Worm (Caenorhabditis elegans) whole organism, young adult: ENCODE measurements around the gene nhr-35.

ENCODE experiments used
- F22D6.2 ChIP-seq: sonication (generic microtip); optimal IDR thresholded peaks from 2 replicates; lab custom pipeline; 2016; ENCODE audit warnings: mild to moderate bottlenecking, missing genetic modification characterization, missing compliant biosample characterization
- F52B5.7 ChIP-seq: sonication (generic microtip); optimal IDR thresholded peaks from 2 replicates; lab custom pipeline; 2016; ENCODE audit warnings: mild to moderate bottlenecking, missing genetic modification characterization, missing compliant biosample characterization
- F57A8.1 ChIP-seq: fragments of 200-800 bp; sonication (Bioruptor generic); optimal IDR thresholded peaks from 2 replicates; lab custom pipeline; 2018; ENCODE audit warnings: mild to moderate bottlenecking, missing genetic modification characterization, moderate library complexity, missing compliant biosample characterization
- Y53F4B.3 ChIP-seq: fragments of 200-800 bp; sonication (Bioruptor generic); IDR thresholded peaks from 2 replicates; pipeline ENCODE4 v1.3.6; 2022; ENCODE audit warnings: missing genetic modification reagents, missing genetic modification characterization, missing compliant biosample characterization
- Y53G8AR.9 ChIP-seq: fragments of 200-800 bp; sonication (Bioruptor generic); conservative IDR thresholded peaks from 2 replicates; pipeline ENCODE4 v1.3.6; 2022; ENCODE audit warnings: missing genetic modification reagents, missing genetic modification characterization, missing compliant biosample characterization
- Y79H2A.3 ChIP-seq: fragments of 200-800 bp; sonication (Bioruptor generic); conservative IDR thresholded peaks from 2 replicates; pipeline ENCODE4 v1.3.6; 2022; ENCODE audit warnings: missing genetic modification reagents, missing genetic modification characterization, missing compliant biosample characterization
- akir-1 ChIP-seq: fragments of 200-800 bp; sonication (Bioruptor generic); optimal IDR thresholded peaks from 2 replicates; lab custom pipeline; 2018; ENCODE audit warnings: mild to moderate bottlenecking, missing genetic modification characterization, moderate library complexity, missing compliant biosample characterization
- ama-1 ChIP-seq, 3 experiments: fragments of 150-350 bp in 1 of 3; sonication (generic microtip) in 2 of 3; optimal IDR thresholded peaks; 2 replicates each; lab custom pipeline; 2014 to 2018; ENCODE audit warnings: missing biosample characterization in 2 of 3, missing genetic modification characterization in 2 of 3, missing genetic modification reagents in 2 of 3
- atf-7 ChIP-seq: sonication (generic microtip); optimal IDR thresholded peaks from 2 replicates; lab custom pipeline; 2017; ENCODE audit warnings: mild to moderate bottlenecking, missing genetic modification characterization, missing compliant biosample characterization
- attf-3 ChIP-seq: fragments of 200-800 bp; sonication (Bioruptor generic); conservative IDR thresholded peaks from 2 replicates; pipeline ENCODE4 v1.3.6; 2022; ENCODE audit warnings: missing genetic modification reagents, missing genetic modification characterization, missing compliant biosample characterization
- attf-5 ChIP-seq: fragments of 200-800 bp; sonication (Bioruptor generic); optimal IDR thresholded peaks from 2 replicates; lab custom pipeline; 2018; ENCODE audit warnings: mild to moderate bottlenecking, missing genetic modification characterization, missing compliant biosample characterization
- attf-6 ChIP-seq: fragments of 200-800 bp; sonication (Bioruptor generic); IDR thresholded peaks from 2 replicates; pipeline ENCODE4 v1.3.6; 2022; ENCODE audit warnings: missing genetic modification reagents, missing genetic modification characterization, missing compliant biosample characterization
- cebp-1 ChIP-seq, 2 experiments: fragments of 200-800 bp in 1 of 2; sonication (Bioruptor generic) in 1 of 2; sonication (generic microtip) in 1 of 2; IDR thresholded peaks in 1 of 2; optimal IDR thresholded peaks in 1 of 2; 2 replicates each; pipeline versions ENCODE4 v1.3.6 to Lab custom; 2017 to 2022; ENCODE audit warnings: missing compliant biosample characterization in 2 of 2, missing genetic modification characterization in 2 of 2, mild to moderate bottlenecking in 1 of 2, missing genetic modification reagents in 1 of 2, moderate library complexity in 1 of 2
- ceh-40 ChIP-seq: fragments of 200-800 bp; sonication (Bioruptor generic); IDR thresholded peaks from 2 replicates; pipeline ENCODE4 v1.3.6; 2022; ENCODE audit warnings: missing genetic modification characterization, missing compliant biosample characterization
- ceh-58 ChIP-seq: fragments of 200-800 bp; sonication (Bioruptor generic); IDR thresholded peaks from 2 replicates; pipeline ENCODE4 v1.3.6; 2022; ENCODE audit warnings: missing genetic modification characterization, missing compliant biosample characterization
- chd-7 ChIP-seq: sonication (generic microtip); optimal IDR thresholded peaks from 2 replicates; lab custom pipeline; 2016; ENCODE audit warnings: mild to moderate bottlenecking, missing genetic modification characterization, moderate library complexity, missing compliant biosample characterization
- dpff-1 ChIP-seq: sonication (generic microtip); optimal IDR thresholded peaks from 2 replicates; lab custom pipeline; 2017; ENCODE audit warnings: mild to moderate bottlenecking, missing genetic modification characterization, missing compliant biosample characterization
- gei-17 ChIP-seq: fragments of 200-800 bp; sonication (Bioruptor generic); optimal IDR thresholded peaks from 2 replicates; lab custom pipeline; 2018; ENCODE audit warnings: mild to moderate bottlenecking, missing genetic modification characterization, missing compliant biosample characterization
- hlh-26 ChIP-seq: fragments of 200-800 bp; sonication (Bioruptor generic); conservative IDR thresholded peaks from 2 replicates; pipeline ENCODE4 v1.3.6; 2022; ENCODE audit warnings: missing genetic modification reagents, missing genetic modification characterization, missing compliant biosample characterization
- hsf-1 ChIP-seq: fragments of 200-800 bp; sonication (Bioruptor generic); IDR thresholded peaks from 2 replicates; pipeline ENCODE4 v1.3.6; 2022; ENCODE audit warnings: missing genetic modification reagents, missing genetic modification characterization, missing compliant biosample characterization
- let-607 ChIP-seq, 2 experiments: fragments of 200-800 bp in 1 of 2; sonication (Bioruptor generic) in 1 of 2; sonication (generic microtip) in 1 of 2; optimal IDR thresholded peaks; 2 replicates each; lab custom pipeline; 2016 to 2018; ENCODE audit warnings: mild to moderate bottlenecking in 2 of 2, missing compliant biosample characterization in 2 of 2, missing genetic modification characterization in 2 of 2, moderate library complexity in 2 of 2, missing genotype in 1 of 2
- lin-26 ChIP-seq: fragments of 200-800 bp; sonication (Bioruptor generic); IDR thresholded peaks from 2 replicates; pipeline ENCODE4 v1.3.6; 2022; ENCODE audit warnings: missing genetic modification reagents, missing genetic modification characterization, missing compliant biosample characterization
- lsy-27 ChIP-seq: sonication (generic microtip); optimal IDR thresholded peaks from 2 replicates; lab custom pipeline; 2017; ENCODE audit warnings: missing genetic modification characterization, mild to moderate bottlenecking, missing compliant biosample characterization, antibody characterized with exemption, missing genotype, borderline replicate concordance; ENCODE audit not compliant: insufficient read depth
- mxl-1 ChIP-seq: sonication (generic microtip); optimal IDR thresholded peaks from 2 replicates; lab custom pipeline; 2016; ENCODE audit warnings: missing genetic modification characterization, missing compliant biosample characterization
- nfya-1 ChIP-seq: sonication (generic microtip); optimal IDR thresholded peaks from 2 replicates; lab custom pipeline; 2017; ENCODE audit warnings: antibody characterized with exemption, missing compliant biosample characterization, missing genetic modification characterization, borderline replicate concordance; ENCODE audit not compliant: insufficient read depth
- nfya-2 ChIP-seq: fragments of 200-800 bp; sonication (Bioruptor generic); IDR thresholded peaks from 2 replicates; pipeline ENCODE4 v1.3.6; 2022; ENCODE audit warnings: missing genetic modification reagents, missing genetic modification characterization, missing compliant biosample characterization
- nhr-120 ChIP-seq: fragments of 200-800 bp; sonication (Bioruptor generic); IDR thresholded peaks from 2 replicates; pipeline ENCODE4 v1.3.6; 2022; ENCODE audit warnings: missing genetic modification characterization, missing compliant biosample characterization
- rcor-1 ChIP-seq: fragments of 200-800 bp; sonication (Bioruptor generic); IDR thresholded peaks from 2 replicates; pipeline ENCODE4 v1.3.6; 2022; ENCODE audit warnings: missing genetic modification reagents, missing genetic modification characterization, missing compliant biosample characterization
- snpc-1.3 ChIP-seq: sonication (generic microtip); optimal IDR thresholded peaks from 2 replicates; lab custom pipeline; 2017; ENCODE audit warnings: missing genetic modification characterization, mild to moderate bottlenecking, missing compliant biosample characterization, antibody characterized with exemption, moderate library complexity, missing genotype, missing genetic modification reagents; ENCODE audit not compliant: insufficient read depth
- somi-1 ChIP-seq: fragments of 200-800 bp; sonication (Bioruptor generic); optimal IDR thresholded peaks from 2 replicates; lab custom pipeline; 2018; ENCODE audit warnings: mild to moderate bottlenecking, missing genetic modification characterization, missing compliant biosample characterization
- tbx-9 ChIP-seq: sonication (generic microtip); optimal IDR thresholded peaks from 2 replicates; lab custom pipeline; 2016; ENCODE audit warnings: borderline replicate concordance, missing genetic modification characterization, inconsistent platforms, missing compliant biosample characterization
- tlf-1 ChIP-seq: fragments of 200-800 bp; sonication (Bioruptor generic); optimal IDR thresholded peaks from 2 replicates; lab custom pipeline; 2018; ENCODE audit warnings: mild to moderate bottlenecking, missing genetic modification characterization, missing compliant biosample characterization
- xnd-1 ChIP-seq: sonication (generic microtip); optimal IDR thresholded peaks from 2 replicates; lab custom pipeline; 2016; ENCODE audit warnings: missing genotype, missing genetic modification reagents, missing genetic modification characterization, missing compliant biosample characterization
- ztf-6 ChIP-seq: fragments of 200-800 bp; sonication (Bioruptor generic); IDR thresholded peaks from 2 replicates; pipeline ENCODE4 v1.3.6; 2022; ENCODE audit warnings: missing genetic modification reagents, missing genetic modification characterization, missing compliant biosample characterization

The nhr-35 gene

DNA sequence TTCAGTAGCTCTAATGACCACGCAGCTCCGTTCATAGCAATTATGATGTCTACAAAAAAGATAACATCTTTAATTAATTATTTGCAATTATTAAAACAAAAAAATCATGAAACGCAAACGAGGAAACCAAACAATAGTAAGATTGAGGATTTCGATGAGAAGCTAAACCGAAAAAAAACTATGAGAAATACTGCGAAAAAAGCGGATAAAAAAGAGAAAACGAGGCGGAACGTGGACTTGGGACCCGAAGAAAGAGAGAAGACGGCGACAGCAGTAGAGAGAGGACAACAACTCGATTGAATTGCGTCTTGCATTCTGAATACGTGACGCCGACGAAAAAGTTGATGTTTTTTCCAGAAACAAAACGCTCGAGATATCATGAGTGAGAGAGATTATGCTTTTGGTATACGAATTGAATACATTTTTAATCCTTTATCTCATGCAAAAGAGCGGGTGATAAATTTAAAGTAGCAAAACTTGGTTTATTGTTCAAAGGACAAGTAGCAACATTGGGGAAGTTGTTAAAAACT lies 43.6 kb upstream of the nhr-35 start, which contains the start of gene ncr-1:
Gene ncr-1, minus strand, starts transcription at position 51 of the 530 bp plus-strand sequence.
- TF ChIP-seq attf-6 (no peak), ceh-40 (no peak), mxl-1 (tag; lab: Kevin White, UChicago) (no peak), nfya-1 (tag; lab: Kevin White, UChicago) (no peak), attf-5 (no peak), hsf-1 (no peak)

DNA sequence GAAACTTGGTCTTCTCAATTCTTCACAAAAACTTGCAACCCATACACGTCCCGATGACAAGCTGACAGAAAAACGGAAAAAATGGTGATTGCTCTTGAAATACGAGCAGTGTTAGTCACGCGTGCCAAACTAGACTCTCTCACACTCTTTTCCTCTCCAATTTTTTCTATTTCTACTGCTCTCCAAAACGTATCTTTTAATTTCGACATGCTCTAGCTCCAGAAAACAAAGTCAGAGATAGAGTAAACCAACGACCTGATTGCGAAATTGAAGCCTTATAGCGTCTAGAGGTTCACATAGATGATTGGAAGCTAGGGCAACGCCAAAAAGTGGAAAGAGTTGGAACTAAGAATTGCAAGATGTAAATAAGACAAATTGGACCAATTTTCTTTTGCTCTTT lies 42.1 kb upstream of the nhr-35 start:
- no peak for TF ChIP-seq ceh-58
- TF ChIP-seq cebp-1 (GFP tag; IDR thresholded peaks at IDR 0.05; lab: Robert Waterston, UW), result no peak
- TF ChIP-seq cebp-1 (tag; optimal IDR thresholded peaks at IDR 0.05; lab: Kevin White, UChicago), result peak; percentile 91
- TF ChIP-seq, all 124 proteins: peak for 1

DNA sequence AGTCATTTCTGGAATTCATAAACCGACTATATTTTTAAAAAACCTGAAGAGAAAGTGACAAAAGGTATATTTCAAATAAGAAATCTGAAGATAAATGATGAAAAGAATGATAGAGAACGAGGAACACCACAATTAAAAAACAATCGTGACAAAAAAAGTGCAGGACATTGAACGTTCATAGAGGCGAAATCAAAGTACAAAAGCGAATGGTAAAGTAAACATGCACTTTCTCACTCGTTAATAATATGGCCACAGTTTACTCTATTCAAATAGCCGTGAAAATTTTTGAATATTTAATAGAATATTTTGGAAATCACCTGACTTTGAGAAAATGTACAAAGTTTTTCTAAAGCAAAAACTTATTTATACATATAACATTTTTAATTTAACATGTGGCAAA lies 40.3 kb upstream of the nhr-35 start, which contains the start of gene F46H6.5:
Gene F46H6.5, minus strand, starts transcription at position 10 of the 400 bp plus-strand sequence.
- no peak for TF ChIP-seq tbx-9 (tag; lab: Kevin White, UChicago)
- TF ChIP-seq F22D6.2 (tag; lab: Kevin White, UChicago), result no peak
- TF ChIP-seq xnd-1, result no peak
- TF ChIP-seq snpc-1.3 (tag; lab: Kevin White, UChicago), result no peak
- TF ChIP-seq attf-3 (GFP tag; lab: Robert Waterston, UW), result no peak
- no peak for TF ChIP-seq dpff-1 (tag; lab: Kevin White, UChicago)
- no peak for TF ChIP-seq atf-7 (tag; lab: Kevin White, UChicago)
- TF ChIP-seq gei-17, result no peak
- no peak for TF ChIP-seq hlh-26
- TF ChIP-seq attf-6, result no peak
- no peak for TF ChIP-seq nhr-120
- TF ChIP-seq F52B5.7 (tag; lab: Kevin White, UChicago), result no peak
- TF ChIP-seq tlf-1 (GFP tag; lab: Kevin White, UChicago), result no peak
- TF ChIP-seq F57A8.1, result no peak
- no peak for TF ChIP-seq Y53F4B.3 (GFP tag; lab: Robert Waterston, UW)
- no peak for TF ChIP-seq lin-26 (GFP tag; lab: Robert Waterston, UW)

DNA sequence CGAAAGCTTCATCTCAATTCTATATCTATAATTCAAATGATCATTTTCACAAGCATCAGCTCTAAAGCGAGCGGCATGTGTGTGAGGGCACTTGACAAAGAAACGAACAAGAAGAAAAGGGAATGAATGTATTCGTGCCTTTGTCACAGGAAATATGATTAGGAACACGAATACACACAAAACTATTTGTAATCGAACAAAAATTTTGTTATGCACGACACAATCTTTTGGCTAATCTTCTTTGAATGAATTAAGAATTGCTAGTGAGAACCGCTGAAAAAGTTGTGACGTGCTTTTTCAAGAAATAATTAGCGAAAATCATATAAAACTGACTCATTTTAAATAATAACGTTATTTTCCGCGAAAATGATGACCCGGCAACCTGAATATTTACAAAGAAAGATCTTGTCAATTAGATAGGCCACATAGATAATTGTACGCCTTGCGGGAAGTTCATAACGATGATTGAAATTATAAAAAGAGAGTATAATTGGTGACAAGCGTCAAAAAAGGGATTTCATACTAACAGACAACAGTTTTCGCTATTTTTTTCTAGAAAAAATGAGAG lies 39.0 kb upstream of the nhr-35 start:
- TF ChIP-seq ama-1 (optimal IDR thresholded peaks at IDR 0.05; lab: Kevin White, UChicago) (no peak), ama-1 (GFP tag; optimal IDR thresholded peaks at IDR 0.05; lab: Kevin White, UChicago) (no peak), somi-1 (no peak), akir-1 (no peak), let-607 (tag; optimal IDR thresholded peaks at IDR 0.05; lab: Kevin White, UChicago) (no peak), F22D6.2 (tag; lab: Kevin White, UChicago) (no peak)

DNA sequence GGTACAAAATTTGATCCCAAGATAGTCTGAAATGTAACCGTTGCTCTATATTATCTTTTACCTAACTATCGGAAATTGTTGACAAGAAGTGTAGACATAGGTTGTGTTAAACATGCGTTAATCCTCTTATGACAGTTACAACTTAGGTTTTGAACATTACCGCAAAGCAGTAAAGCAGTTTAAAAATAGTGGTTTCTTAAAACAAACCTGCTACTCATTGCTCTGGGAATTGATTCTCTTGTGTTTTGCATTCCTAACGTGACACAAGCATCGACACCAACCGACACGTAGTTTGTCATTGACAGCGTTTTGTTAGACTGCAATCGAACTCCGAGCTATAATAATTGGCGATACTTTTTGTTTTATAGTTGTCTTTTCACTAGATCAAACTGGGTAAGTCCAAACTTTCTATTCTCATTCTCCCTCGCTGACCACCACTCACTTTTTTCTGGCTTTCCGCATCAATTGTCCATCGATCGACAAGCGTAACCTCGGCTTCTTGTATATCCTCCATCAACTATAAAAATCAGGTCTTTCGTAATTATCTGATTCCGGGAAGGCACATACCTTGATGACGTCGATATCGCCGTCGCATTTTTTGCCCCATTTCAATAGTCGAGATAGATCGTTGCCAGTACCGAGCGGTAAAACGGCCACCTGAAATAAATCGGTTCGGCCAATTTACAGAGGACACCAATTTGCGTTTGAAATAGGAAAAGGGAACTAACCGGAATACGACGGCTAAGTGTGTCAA lies 36.5 kb upstream of the nhr-35 start:
- TF ChIP-seq ztf-6 (GFP tag; lab: Robert Waterston, UW) (no peak), chd-7 (no peak), nfya-2 (no peak), Y79H2A.3 (GFP tag; lab: Robert Waterston, UW) (no peak), rcor-1 (GFP tag; lab: Robert Waterston, UW) (no peak), Y53G8AR.9 (no peak), lsy-27 (no peak)
